Worm (Caenorhabditis elegans) whole organism, L3 larva: ENCODE data around the gene mthf-1.

Source experiments
- ama-1 ChIP-seq: fragments of 150-350 bp; optimal IDR thresholded peaks from 2 replicates; lab custom pipeline; 2018
- fkh-10 ChIP-seq: sonication (generic microtip); optimal IDR thresholded peaks from 2 replicates; lab custom pipeline; 2017; ENCODE audit warnings: missing biosample characterization, missing genetic modification reagents, missing genetic modification characterization
- nhr-11 ChIP-seq: fragments of 150-350 bp; optimal IDR thresholded peaks from 2 replicates; lab custom pipeline; 2014; ENCODE audit warnings: missing biosample characterization, missing genetic modification characterization
- nhr-25 ChIP-seq: sonication (generic microtip); optimal IDR thresholded peaks from 2 replicates; lab custom pipeline; 2017; ENCODE audit warnings: missing biosample characterization, missing genetic modification characterization
- nhr-67 ChIP-seq: fragments of 150-350 bp; optimal IDR thresholded peaks from 2 replicates; lab custom pipeline; 2014; ENCODE audit warnings: missing biosample characterization, missing genetic modification characterization

- no peak for TF ChIP-seq nhr-67 (tag; lab: Kevin White, UChicago)
- no peak for TF ChIP-seq nhr-11 (tag; lab: Kevin White, UChicago)
- no peak for TF ChIP-seq fkh-10 (GFP tag; lab: Kevin White, UChicago)
- TF ChIP-seq ama-1 (lab: Kevin White, UChicago) = no peak
- no peak for TF ChIP-seq nhr-25 (tag; lab: Kevin White, UChicago)
Measured at ce11 chrII:7801255-7801654, 23.6 kb upstream of the mthf-1 start.
